Worm (Caenorhabditis elegans): ENCODE data around the gene F22B7.1.

F22B7.1 gene

ce11 chrIII:8710310-8710709 lies 45.2 kb downstream of the F22B7.1 start, which contains the start of gene B0303.11:
Gene B0303.11 (minus strand): TSS chrIII:8710410.
- no peak for TF ChIP-seq F37B4.10 (GFP tag; IDR thresholded peaks at IDR 0.05)
- TF ChIP-seq ceh-91 (GFP tag; IDR thresholded peaks at IDR 0.05): no peak
- no peak for TF ChIP-seq ztf-28 (GFP tag; IDR thresholded peaks at IDR 0.05)
- no peak for TF ChIP-seq C17E4.6 (GFP tag; IDR thresholded peaks at IDR 0.05)
- no peak for TF ChIP-seq gei-17 (GFP tag; optimal IDR thresholded peaks at IDR 0.05)
- no peak for TF ChIP-seq mes-4 (tag; optimal IDR thresholded peaks at IDR 0.05)
- TF ChIP-seq nhr-27 (tag; optimal IDR thresholded peaks at IDR 0.05): no peak
- no peak for TF ChIP-seq tbp1 (GFP tag; optimal IDR thresholded peaks at IDR 0.05)
- TF ChIP-seq snpc-1.3 (tag; optimal IDR thresholded peaks at IDR 0.05; ENCODE audit: insufficient read depth): no peak

ce11 chrIII:8712968-8713367 lies 47.8 kb downstream of the F22B7.1 start:
- TF ChIP-seq F55B11.4 (tag; optimal IDR thresholded peaks at IDR 0.05; ENCODE audit: borderline replicate concordance, insufficient read depth) (no peak), gei-17 (GFP tag; optimal IDR thresholded peaks at IDR 0.05) (no peak), Y79H2A.3 (GFP tag; conservative IDR thresholded peaks at IDR 0.05) (no peak), F49E8.2 (tag; optimal IDR thresholded peaks at IDR 0.05; ENCODE audit: insufficient read depth) (no peak)

DNA sequence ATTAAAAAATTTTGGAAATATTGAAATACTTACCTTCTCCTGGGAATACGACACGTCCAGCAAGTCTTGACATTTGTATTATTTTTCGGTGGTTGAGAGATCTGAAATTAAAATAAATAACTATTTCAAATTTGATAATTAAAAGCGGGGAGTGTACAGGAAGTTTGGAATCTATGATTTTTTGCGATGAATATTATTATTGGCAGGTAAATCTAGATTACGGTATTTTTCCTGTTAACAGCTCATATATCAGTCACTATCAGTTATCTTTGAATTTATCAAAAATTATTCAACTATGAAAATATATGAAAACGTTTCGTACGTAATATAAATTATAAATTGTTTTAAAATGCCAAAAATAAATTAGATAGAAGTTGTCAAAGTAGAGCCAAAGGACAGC lies 50.9 kb downstream of the F22B7.1 start, which contains the start of gene B0303.14:
Gene B0303.14 (minus strand): TSS at position 101 of the 400 bp plus-strand sequence.
- TF ChIP-seq sdz-38 (tag; optimal IDR thresholded peaks at IDR 0.05): no peak
- no peak for TF ChIP-seq rpc-1 (optimal IDR thresholded peaks at IDR 0.05)
- TF ChIP-seq rpc-1 (tag; optimal IDR thresholded peaks at IDR 0.05): no peak

Data from whole organism, young adult.